Fruit fly (Drosophila melanogaster) whole organism, embryonic: Measurements from ENCODE around the gene CG13390.

Experiments used
- Adf1 ChIP-seq: fragments of 200-800 bp; sonication (Bioruptor generic); IDR thresholded peaks from 2 replicates; pipeline ENCODE4 v1.3.6; 2022; ENCODE audit warnings: missing biosample characterization, missing genetic modification characterization
- B-H2 ChIP-seq: fragments of 200-800 bp; sonication (Bioruptor generic); optimal IDR thresholded peaks from 2 replicates; lab custom pipeline; 2018; ENCODE audit warnings: missing biosample characterization, mild to moderate bottlenecking, missing genetic modification characterization
- CG10147 ChIP-seq: fragments of 200-800 bp; sonication (Bioruptor generic); optimal IDR thresholded peaks from 2 replicates; lab custom pipeline; 2019; ENCODE audit warnings: missing biosample characterization, mild to moderate bottlenecking, missing genetic modification characterization, moderate library complexity
- CG1024 ChIP-seq: fragments of 200-800 bp; sonication (Bioruptor generic); IDR thresholded peaks from 2 replicates; pipeline ENCODE4 v1.3.6; 2022; ENCODE audit warnings: missing biosample characterization, missing genetic modification characterization
- CG10654 ChIP-seq: fragments of 200-800 bp; sonication (Bioruptor generic); optimal IDR thresholded peaks from 2 replicates; lab custom pipeline; 2016; ENCODE audit warnings: missing biosample characterization, missing genetic modification characterization
- CG12155 ChIP-seq: fragments of 200-800 bp; sonication (Bioruptor generic); optimal IDR thresholded peaks from 3 replicates; lab custom pipeline; 2016; ENCODE audit warnings: missing biosample characterization, missing genetic modification characterization
- CG12659 ChIP-seq: fragments of 200-800 bp; sonication (Bioruptor generic); optimal IDR thresholded peaks from 3 replicates; lab custom pipeline; 2017; ENCODE audit warnings: mild to moderate bottlenecking, missing biosample characterization, missing genetic modification reagents, missing genetic modification characterization
- CG15601 ChIP-seq: fragments of 200-800 bp; sonication (Bioruptor generic); optimal IDR thresholded peaks from 3 replicates; lab custom pipeline; 2019; ENCODE audit warnings: missing biosample characterization, mild to moderate bottlenecking, missing genetic modification characterization, moderate library complexity
- CG16779 ChIP-seq: fragments of 200-800 bp; sonication (Bioruptor generic); IDR thresholded peaks from 2 replicates; pipeline ENCODE4 v1.3.6; 2022; ENCODE audit warnings: missing biosample characterization, missing genetic modification characterization
- CG17361 ChIP-seq: fragments of 200-800 bp; sonication (Bioruptor generic); IDR thresholded peaks from 3 replicates; pipeline ENCODE4 v1.3.6; 2022; ENCODE audit warnings: missing biosample characterization, missing genetic modification characterization
- CG18262 ChIP-seq: fragments of 200-800 bp; optimal IDR thresholded peaks from 3 replicates; lab custom pipeline; 2019; ENCODE audit warnings: missing biosample characterization, mild to moderate bottlenecking, missing genetic modification characterization, moderate library complexity
- CG2199 ChIP-seq: fragments of 200-800 bp; sonication (Bioruptor generic); IDR thresholded peaks from 3 replicates; pipeline ENCODE4 v1.3.6; 2022; ENCODE audit warnings: missing biosample characterization, missing genetic modification characterization
- CG2202 ChIP-seq: fragments of 200-800 bp; sonication (Bioruptor generic); optimal IDR thresholded peaks from 2 replicates; lab custom pipeline; 2018; ENCODE audit warnings: missing biosample characterization, mild to moderate bottlenecking, missing genetic modification characterization
- CG32532 ChIP-seq: fragments of 200-800 bp; sonication (Bioruptor generic); IDR thresholded peaks from 2 replicates; pipeline ENCODE4 v1.3.6; 2022; ENCODE audit warnings: missing biosample characterization, missing genetic modification characterization
- CG4328 ChIP-seq: fragments of 200-800 bp; sonication (Bioruptor generic); optimal IDR thresholded peaks from 3 replicates; lab custom pipeline; 2017; ENCODE audit warnings: missing biosample characterization, missing genetic modification reagents, missing genetic modification characterization
- CG7357 ChIP-seq: fragments of 200-800 bp; sonication (Bioruptor generic); IDR thresholded peaks from 3 replicates; pipeline ENCODE4 v1.3.6; 2022; ENCODE audit warnings: missing biosample characterization, missing genetic modification characterization
- CG8290 ChIP-seq, 3 experiments: fragments of 200-800 bp; sonication (Bioruptor generic); optimal IDR thresholded peaks; 2 replicates each; lab custom pipeline; 2016 to 2019; ENCODE audit warnings: missing biosample characterization in 3 of 3, missing genetic modification characterization in 3 of 3, mild to moderate bottlenecking in 2 of 3, moderate library complexity in 1 of 3
- CG9797 ChIP-seq: fragments of 200-800 bp; sonication (Bioruptor generic); optimal IDR thresholded peaks from 3 replicates; lab custom pipeline; 2018; ENCODE audit warnings: missing biosample characterization, mild to moderate bottlenecking, missing genetic modification characterization
- CG9817 ChIP-seq: fragments of 200-800 bp; sonication (Bioruptor generic); optimal IDR thresholded peaks from 2 replicates; lab custom pipeline; 2018; ENCODE audit warnings: missing biosample characterization, mild to moderate bottlenecking, missing genetic modification characterization, moderate library complexity
- Deaf1 ChIP-seq: fragments of 200-800 bp; optimal IDR thresholded peaks from 3 replicates; lab custom pipeline; 2019; ENCODE audit warnings: missing biosample characterization, mild to moderate bottlenecking, missing genetic modification characterization, moderate library complexity
- Dek ChIP-seq: fragments of 200-800 bp; sonication (Bioruptor generic); optimal IDR thresholded peaks from 3 replicates; lab custom pipeline; 2019; ENCODE audit warnings: missing biosample characterization, mild to moderate bottlenecking, missing genetic modification characterization, moderate library complexity
- Dip3 ChIP-seq: fragments of 200-800 bp; sonication (Bioruptor generic); optimal IDR thresholded peaks from 3 replicates; lab custom pipeline; 2016; ENCODE audit warnings: missing biosample characterization, missing genetic modification characterization
- GATAe ChIP-seq: fragments of 200-800 bp; sonication (Bioruptor generic); conservative IDR thresholded peaks from 2 replicates; pipeline ENCODE4 v1.3.6; 2022; ENCODE audit warnings: missing biosample characterization, missing genetic modification characterization
- H2.0 ChIP-seq: fragments of 200-800 bp; sonication (Bioruptor generic); IDR thresholded peaks from 2 replicates; pipeline ENCODE4 v1.3.6; 2022; ENCODE audit warnings: missing biosample characterization, missing genetic modification characterization
- HLHmδ ChIP-seq: fragments of 200-800 bp; sonication (Bioruptor generic); optimal IDR thresholded peaks from 2 replicates; lab custom pipeline; 2018; ENCODE audit warnings: missing biosample characterization, mild to moderate bottlenecking, missing genetic modification characterization, moderate library complexity
- Lhr ChIP-seq: fragments of 200-800 bp; sonication (Bioruptor generic); optimal IDR thresholded peaks from 3 replicates; lab custom pipeline; 2017; ENCODE audit warnings: mild to moderate bottlenecking, missing biosample characterization, missing genetic modification reagents, missing genetic modification characterization
- Lpt ChIP-seq: fragments of >200 bp; optimal IDR thresholded peaks from 2 replicates; lab custom pipeline; 2018; ENCODE audit warnings: missing biosample characterization, missing genetic modification characterization
- Pdp1 ChIP-seq, 2 experiments: fragments of 200-800 bp; sonication (Bioruptor generic); optimal IDR thresholded peaks; 3 replicates each; lab custom pipeline; 2016; ENCODE audit warnings: missing biosample characterization in 2 of 2, missing genetic modification characterization in 2 of 2, mild to moderate bottlenecking in 1 of 2, moderate library complexity in 1 of 2
- Rfx ChIP-seq: fragments of 200-800 bp; sonication (Bioruptor generic); IDR thresholded peaks from 2 replicates; pipeline ENCODE4 v1.3.6; 2022; ENCODE audit warnings: missing biosample characterization, missing genetic modification characterization
- Side ChIP-seq: fragments of 200-800 bp; sonication (Bioruptor generic); optimal IDR thresholded peaks from 2 replicates; lab custom pipeline; 2016; ENCODE audit warnings: missing biosample characterization, missing genetic modification characterization
- Trl ChIP-seq, 3 experiments: fragments of >200 bp in 2 of 3; fragments of 200-800 bp in 1 of 3; sonication (Bioruptor generic) in 1 of 3; optimal IDR thresholded peaks; 2 replicates in 1 of 3; 3 replicates in 2 of 3; lab custom pipeline; 2016 to 2017; ENCODE audit warnings: missing biosample characterization in 1 of 3, missing genetic modification characterization in 1 of 3
- ac ChIP-seq: fragments of 200-800 bp; sonication (Bioruptor generic); optimal IDR thresholded peaks from 3 replicates; lab custom pipeline; 2017; ENCODE audit warnings: missing biosample characterization, mild to moderate bottlenecking, missing genetic modification characterization
- al ChIP-seq: fragments of 200-800 bp; sonication (Bioruptor generic); IDR thresholded peaks from 2 replicates; pipeline ENCODE4 v1.3.6; 2022; ENCODE audit warnings: missing biosample characterization, missing genetic modification characterization
- bcd ChIP-seq: fragments of 200-800 bp; sonication (Bioruptor generic); optimal IDR thresholded peaks from 2 replicates; lab custom pipeline; 2017; ENCODE audit warnings: missing biosample characterization, mild to moderate bottlenecking, missing genetic modification characterization
- bowl ChIP-seq: fragments of 200-800 bp; sonication (Bioruptor generic); IDR thresholded peaks from 2 replicates; pipeline ENCODE4 v1.3.6; 2022; ENCODE audit warnings: missing biosample characterization, missing genetic modification characterization
- chinmo ChIP-seq: fragments of 200-800 bp; sonication (Bioruptor generic); IDR thresholded peaks from 4 replicates; pipeline ENCODE4 v1.3.6; 2022; ENCODE audit warnings: missing biosample characterization, missing genetic modification characterization; ENCODE audit not compliant: partially characterized antibody
- chm ChIP-seq: fragments of 200-800 bp; sonication (Bioruptor generic); IDR thresholded peaks from 2 replicates; pipeline ENCODE4 v1.3.6; 2022; ENCODE audit warnings: missing biosample characterization, missing genetic modification characterization
- dmrt11E ChIP-seq: fragments of 200-800 bp; sonication (Bioruptor generic); optimal IDR thresholded peaks from 3 replicates; lab custom pipeline; 2018; ENCODE audit warnings: missing biosample characterization, mild to moderate bottlenecking, missing genetic modification characterization, moderate library complexity
- ftz-f1 ChIP-seq: fragments of 200-800 bp; sonication (Bioruptor generic); optimal IDR thresholded peaks from 2 replicates; lab custom pipeline; 2016; ENCODE audit warnings: missing biosample characterization, missing genetic modification characterization
- gcm ChIP-seq: fragments of 200-800 bp; sonication (Bioruptor generic); optimal IDR thresholded peaks from 2 replicates; lab custom pipeline; 2019; ENCODE audit warnings: missing biosample characterization, mild to moderate bottlenecking, missing genetic modification characterization, moderate library complexity
- grn ChIP-seq: fragments of 200-800 bp; sonication (Bioruptor generic); optimal IDR thresholded peaks from 3 replicates; lab custom pipeline; 2017; ENCODE audit warnings: missing biosample characterization, missing genetic modification characterization
- klu ChIP-seq: fragments of 200-800 bp; sonication (Bioruptor generic); IDR thresholded peaks from 2 replicates; pipeline ENCODE4 v1.3.6; 2022; ENCODE audit warnings: missing biosample characterization, missing genetic modification characterization
- lbe ChIP-seq: fragments of 200-800 bp; sonication (Bioruptor generic); optimal IDR thresholded peaks from 2 replicates; lab custom pipeline; 2016; ENCODE audit warnings: missing biosample characterization, mild to moderate bottlenecking, missing genetic modification characterization
- maf-S ChIP-seq: fragments of 200-800 bp; sonication (Bioruptor generic); optimal IDR thresholded peaks from 2 replicates; lab custom pipeline; 2016; ENCODE audit warnings: missing biosample characterization, missing genetic modification characterization
- pum ChIP-seq: fragments of 200-800 bp; sonication (Bioruptor generic); optimal IDR thresholded peaks from 2 replicates; lab custom pipeline; 2016; ENCODE audit warnings: missing biosample characterization, missing genetic modification characterization
- ro ChIP-seq: fragments of 200-800 bp; sonication (Bioruptor generic); IDR thresholded peaks from 2 replicates; pipeline ENCODE4 v1.3.6; 2022; ENCODE audit warnings: missing biosample characterization, missing genetic modification characterization
- sim ChIP-seq: fragments of 200-800 bp; sonication (Bioruptor generic); IDR thresholded peaks from 2 replicates; pipeline ENCODE4 v1.3.6; 2022; ENCODE audit warnings: missing biosample characterization, missing genetic modification characterization
- sna ChIP-seq: fragments of 200-800 bp; sonication (Bioruptor generic); IDR thresholded peaks from 2 replicates; pipeline ENCODE4 v1.3.6; 2022; ENCODE audit warnings: missing biosample characterization, missing genetic modification characterization; ENCODE audit not compliant: partially characterized antibody
- ssp ChIP-seq: fragments of 200-800 bp; sonication (Bioruptor generic); IDR thresholded peaks from 2 replicates; pipeline ENCODE4 v1.3.6; 2022; ENCODE audit warnings: missing biosample characterization, missing genetic modification characterization
- usp ChIP-seq: fragments of >200 bp; optimal IDR thresholded peaks from 2 replicates; lab custom pipeline; 2017; ENCODE audit warnings: missing biosample characterization, missing genetic modification characterization

The CG13390 gene

DNA sequence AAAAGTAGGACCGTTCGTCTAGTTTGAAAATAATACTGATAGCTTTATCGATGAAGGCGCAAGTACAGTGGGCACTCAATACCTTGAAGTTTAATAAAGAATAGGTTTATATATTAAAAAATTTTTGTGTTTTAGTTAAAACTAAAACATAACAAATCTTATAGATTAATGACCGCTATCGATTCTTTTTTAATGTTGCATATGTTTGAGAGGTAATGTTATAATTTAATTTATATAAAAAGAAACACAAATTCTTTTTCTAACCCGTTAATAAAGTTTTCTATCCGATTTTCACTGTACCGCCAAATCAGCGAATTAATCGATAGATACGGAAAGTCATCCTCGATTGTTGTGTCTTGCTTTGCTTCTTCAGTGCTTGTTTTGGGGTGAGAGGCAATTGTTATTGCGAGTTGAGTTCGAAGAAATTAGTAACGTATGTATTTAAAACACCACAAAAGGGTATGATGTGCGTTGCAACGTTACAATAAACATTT, 7.6 kb upstream of the CG13390 start, which contains the start of the genes Dad1 and CG13384 (continued):
- TF ChIP-seq ro (GFP tag; lab: Robert Waterston, UW) (peak; percentile 72), CG9817 (tag; lab: Kevin White, UChicago) (peak; percentile 94), Rfx (GFP tag; lab: Robert Waterston, UW) (peak; percentile 95), Deaf1 (tag; lab: Kevin White, UChicago) (peak; percentile 79), CG4328 (peak; percentile 89), gcm (GFP tag; lab: Kevin White, UChicago) (peak; percentile 93), CG7357 (peak; percentile 87), CG16779 (GFP tag; lab: Robert Waterston, UW) (0 out of 2 replicates have a peak, but pooled peaks have one; percentile 19), CG32532 (GFP tag; lab: Robert Waterston, UW) (peak; percentile 96), dmrt11E (tag; lab: Kevin White, UChicago) (peak; percentile 91), sna (GFP tag; lab: Robert Waterston, UW) (no peak), ssp (GFP tag; lab: Robert Waterston, UW) (peak; percentile 86), Pdp1 (GFP tag; optimal IDR thresholded peaks at IDR 0.05; lab: Kevin White, UChicago) (peak; percentile 49 to 74), Dip3 (GFP tag; lab: Kevin White, UChicago) (peak; percentile 67), chinmo (GFP tag; lab: Robert Waterston, UW) (no peak), B-H2 (GFP tag; lab: Kevin White, UChicago) (peak; percentile 96), CG8290 (GFP tag; optimal IDR thresholded peaks at IDR 0.05; lab: Kevin White, UChicago) (peak; percentile 76), CG8290 (tag; optimal IDR thresholded peaks at IDR 0.05; lab: Kevin White, UChicago) (peak in 1 of 2 experiments; percentile 36), CG10654 (GFP tag; lab: Kevin White, UChicago) (peak; percentile 80), CG12155 (GFP tag; lab: Kevin White, UChicago) (peak; percentile 90), sim (GFP tag; lab: Robert Waterston, UW) (peak; percentile 53; the same call in 1 of the 2 replicates), CG18262 (tag; lab: Kevin White, UChicago) (peak; percentile 94), bowl (GFP tag; lab: Robert Waterston, UW) (peak; percentile 48; the same call in 1 of the 2 replicates), grn (GFP tag; lab: Kevin White, UChicago) (peak; percentile 46), CG15601 (tag; lab: Kevin White, UChicago) (peak; percentile 91), CG2199 (0 out of 3 replicates have a peak, but pooled peaks have one; percentile 62), CG10147 (GFP tag; lab: Kevin White, UChicago) (peak; percentile 94), ftz-f1 (no peak), HLHmδ (GFP tag; lab: Kevin White, UChicago) (no peak), klu (GFP tag; lab: Robert Waterston, UW) (peak; percentile 89), CG9797 (GFP tag; lab: Kevin White, UChicago) (peak; percentile 69), ac (no peak), H2.0 (GFP tag; lab: Robert Waterston, UW) (peak; percentile 89), Trl (optimal IDR thresholded peaks at IDR 0.05; lab: Kevin White, UChicago) (no peak), Trl (GFP tag; optimal IDR thresholded peaks at IDR 0.05; lab: Kevin White, UChicago) (peak; percentile 55), Dek (tag; lab: Kevin White, UChicago) (peak; percentile 96), Lhr (peak; percentile 58), CG17361 (GFP tag; lab: Robert Waterston, UW) (peak; percentile 98), lbe (GFP tag; lab: Kevin White, UChicago) (peak; percentile 90), CG12659 (peak; percentile 97), CG1024 (GFP tag; lab: Robert Waterston, UW) (peak; percentile 60; the same call in 1 of the 2 replicates), chm (GFP tag; lab: Robert Waterston, UW) (peak; percentile 70; the same call in 1 of the 2 replicates), Adf1 (GFP tag; lab: Robert Waterston, UW) (peak; percentile 72), usp (GFP tag; lab: Kevin White, UChicago) (no peak), al (GFP tag; lab: Robert Waterston, UW) (peak; percentile 95), Side (GFP tag; lab: Kevin White, UChicago) (no peak), Lpt (GFP tag; lab: Kevin White, UChicago) (no peak), CG2202 (tag; lab: Kevin White, UChicago) (peak; percentile 81), GATAe (GFP tag; lab: Robert Waterston, UW) (peak; percentile 86), pum (GFP tag; lab: Kevin White, UChicago) (peak; percentile 48), maf-S (GFP tag; lab: Kevin White, UChicago) (peak; percentile 66), bcd (GFP tag; lab: Kevin White, UChicago) (peak; percentile 92)
